Fruit fly (Drosophila melanogaster) whole organism: ENCODE results near the gene CG7912.

Source experiments
- CG8478 ChIP-seq: fragments of >200 bp; optimal IDR thresholded peaks from 2 replicates; lab custom pipeline; 2018; ENCODE audit warnings: inconsistent platforms
- Dll ChIP-seq: fragments of >200 bp; optimal IDR thresholded peaks from 2 replicates; lab custom pipeline; 2017
- EcR ChIP-seq, 2 experiments: fragments of >200 bp; optimal IDR thresholded peaks; 2 replicates each; lab custom pipeline; 2017; ENCODE audit warnings: missing biosample characterization in 2 of 2, missing genetic modification characterization in 2 of 2, missing genetic modification reagents in 2 of 2
- pan ChIP-seq: fragments of >200 bp; optimal IDR thresholded peaks from 2 replicates; lab custom pipeline; 2017
- psq ChIP-seq: fragments of >200 bp; optimal IDR thresholded peaks from 2 replicates; lab custom pipeline; 2017
- usp ChIP-seq: fragments of >200 bp; optimal IDR thresholded peaks from 2 replicates; lab custom pipeline; 2017; ENCODE audit warnings: missing biosample characterization, missing genetic modification characterization, mixed read lengths

DNA sequence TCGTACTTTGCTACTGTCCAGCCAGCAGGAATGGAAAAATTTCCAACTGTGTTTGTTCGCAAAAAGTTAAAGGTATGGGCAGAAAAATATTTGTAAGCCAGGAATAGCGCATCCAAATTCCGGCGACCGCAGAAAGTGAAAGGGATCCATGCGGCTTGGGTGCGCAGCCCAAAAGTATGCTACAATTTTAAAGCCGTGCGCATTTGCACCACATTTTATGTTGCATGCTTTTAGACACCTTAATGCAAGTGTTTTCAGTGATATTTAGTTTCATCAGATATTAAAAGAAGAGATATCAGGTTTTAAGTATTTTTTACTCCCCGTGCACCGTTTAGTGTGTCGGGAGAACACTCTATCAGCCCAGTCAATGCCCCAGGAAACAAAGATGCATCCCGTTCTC, 45.9 kb downstream of the CG7912 start:
- TF ChIP-seq pan (lab: Kevin White, UChicago): no peak
- no peak for TF ChIP-seq Dll (lab: Kevin White, UChicago)
- no peak for TF ChIP-seq psq
- TF ChIP-seq usp (GFP tag; lab: Kevin White, UChicago): no peak
- TF ChIP-seq CG8478 (lab: Kevin White, UChicago): no peak
- no peak for TF ChIP-seq EcR (GFP tag; optimal IDR thresholded peaks at IDR 0.05; lab: Kevin White, UChicago)
